Fruit fly (Drosophila melanogaster) whole organism, embryonic: ENCODE measurements around the gene CG13694.

ENCODE experiments used
- CG10654 ChIP-seq: fragments of 200-800 bp; sonication (Bioruptor generic); optimal IDR thresholded peaks from 2 replicates; lab custom pipeline; 2016; ENCODE audit warnings: missing biosample characterization, missing genetic modification characterization
- CG11093 ChIP-seq: fragments of 200-800 bp; sonication (Bioruptor generic); IDR thresholded peaks from 3 replicates; pipeline ENCODE4 v1.3.6; 2022; ENCODE audit warnings: missing biosample characterization, missing genetic modification characterization
- CG11247 ChIP-seq: fragments of 200-800 bp; sonication (Bioruptor generic); IDR thresholded peaks from 2 replicates; pipeline ENCODE4 v1.3.6; 2022; ENCODE audit warnings: missing biosample characterization, missing genetic modification characterization
- CG12219 ChIP-seq: fragments of 200-800 bp; sonication (Bioruptor generic); optimal IDR thresholded peaks from 3 replicates; lab custom pipeline; 2018; ENCODE audit warnings: missing biosample characterization, mild to moderate bottlenecking, missing genetic modification characterization
- CG12299 ChIP-seq: fragments of 200-800 bp; sonication (Bioruptor generic); optimal IDR thresholded peaks from 2 replicates; lab custom pipeline; 2018; ENCODE audit warnings: missing biosample characterization, mild to moderate bottlenecking, missing genetic modification characterization
- CG12744 ChIP-seq: fragments of 200-800 bp; sonication (Bioruptor generic); optimal IDR thresholded peaks from 2 replicates; lab custom pipeline; 2016; ENCODE audit warnings: missing biosample characterization, missing genetic modification characterization
- CG13775 ChIP-seq: fragments of 200-800 bp; sonication (Bioruptor generic); optimal IDR thresholded peaks from 3 replicates; lab custom pipeline; 2017; ENCODE audit warnings: missing biosample characterization, mild to moderate bottlenecking, missing genetic modification characterization
- CG14050 ChIP-seq: fragments of 200-800 bp; sonication (Bioruptor generic); IDR thresholded peaks from 3 replicates; pipeline ENCODE4 v1.3.6; 2022; ENCODE audit warnings: missing biosample characterization, missing genetic modification characterization
- CG14667 ChIP-seq: fragments of 200-800 bp; sonication (Bioruptor generic); IDR thresholded peaks from 2 replicates; pipeline ENCODE4 v1.3.6; 2022; ENCODE audit warnings: missing biosample characterization, missing genetic modification characterization
- CG14860 ChIP-seq: fragments of 200-800 bp; sonication (Bioruptor generic); IDR thresholded peaks from 3 replicates; pipeline ENCODE4 v1.3.6; 2022; ENCODE audit warnings: missing biosample characterization, missing genetic modification characterization; ENCODE audit not compliant: partially characterized antibody
- CG18476 ChIP-seq: fragments of 200-800 bp; sonication (Bioruptor generic); optimal IDR thresholded peaks from 2 replicates; lab custom pipeline; 2016; ENCODE audit warnings: missing biosample characterization, mild to moderate bottlenecking, missing genetic modification characterization
- CG30403 ChIP-seq: fragments of 200-800 bp; sonication (Bioruptor generic); optimal IDR thresholded peaks from 3 replicates; lab custom pipeline; 2016; ENCODE audit warnings: missing biosample characterization, missing genetic modification characterization
- CG3163 ChIP-seq: fragments of 200-800 bp; sonication (Bioruptor generic); optimal IDR thresholded peaks from 3 replicates; lab custom pipeline; 2016; ENCODE audit warnings: missing biosample characterization, missing genetic modification characterization
- CG3407 ChIP-seq: fragments of 200-800 bp; sonication (Bioruptor generic); optimal IDR thresholded peaks from 2 replicates; lab custom pipeline; 2018; ENCODE audit warnings: missing biosample characterization, mild to moderate bottlenecking, missing genetic modification characterization
- CG4328 ChIP-seq: fragments of 200-800 bp; sonication (Bioruptor generic); optimal IDR thresholded peaks from 3 replicates; lab custom pipeline; 2017; ENCODE audit warnings: missing biosample characterization, missing genetic modification reagents, missing genetic modification characterization
- CG6254 ChIP-seq: fragments of 200-800 bp; sonication (Bioruptor generic); optimal IDR thresholded peaks from 3 replicates; lab custom pipeline; 2017; ENCODE audit warnings: mild to moderate bottlenecking, missing biosample characterization, missing genetic modification reagents, missing genetic modification characterization
- CG7745 ChIP-seq: fragments of 200-800 bp; sonication (Bioruptor generic); optimal IDR thresholded peaks from 2 replicates; lab custom pipeline; 2018; ENCODE audit warnings: missing biosample characterization, mild to moderate bottlenecking, missing genetic modification characterization, moderate library complexity
- CG8478 ChIP-seq: fragments of >200 bp; optimal IDR thresholded peaks from 2 replicates; lab custom pipeline; 2018
- CG8765 ChIP-seq: fragments of 200-800 bp; sonication (Bioruptor generic); IDR thresholded peaks from 2 replicates; pipeline ENCODE4 v1.3.6; 2022; ENCODE audit warnings: missing biosample characterization, missing genetic modification characterization
- CG9876 ChIP-seq: fragments of 200-800 bp; sonication (Bioruptor generic); optimal IDR thresholded peaks from 2 replicates; lab custom pipeline; 2016; ENCODE audit warnings: missing biosample characterization, missing genetic modification characterization
- Deaf1 ChIP-seq: fragments of 200-800 bp; optimal IDR thresholded peaks from 3 replicates; lab custom pipeline; 2019; ENCODE audit warnings: missing biosample characterization, mild to moderate bottlenecking, missing genetic modification characterization, moderate library complexity
- Doc3 ChIP-seq: fragments of 200-800 bp; sonication (Bioruptor generic); IDR thresholded peaks from 3 replicates; pipeline ENCODE4 v1.3.6; 2022; ENCODE audit warnings: missing biosample characterization, missing genetic modification characterization; ENCODE audit not compliant: partially characterized antibody
- Dp ChIP-seq: fragments of 200-800 bp; sonication (Bioruptor generic); optimal IDR thresholded peaks from 2 replicates; lab custom pipeline; 2018; ENCODE audit warnings: missing biosample characterization, mild to moderate bottlenecking, missing genetic modification characterization, moderate library complexity
- Ets97D ChIP-seq: fragments of 200-800 bp; sonication (Bioruptor generic); optimal IDR thresholded peaks from 3 replicates; lab custom pipeline; 2016; ENCODE audit warnings: missing biosample characterization, missing genetic modification characterization
- Hmr ChIP-seq: fragments of 200-800 bp; sonication (Bioruptor generic); optimal IDR thresholded peaks from 3 replicates; lab custom pipeline; 2017; ENCODE audit warnings: mild to moderate bottlenecking, missing biosample characterization, missing genetic modification reagents, missing genetic modification characterization
- Mrtf ChIP-seq: fragments of 200-800 bp; sonication (Bioruptor generic); IDR thresholded peaks from 3 replicates; pipeline ENCODE4 v1.3.6; 2022; ENCODE audit warnings: missing biosample characterization, missing genetic modification characterization
- Optix ChIP-seq: fragments of 200-800 bp; sonication (Bioruptor generic); IDR thresholded peaks from 3 replicates; pipeline ENCODE4 v1.3.6; 2022; ENCODE audit warnings: missing biosample characterization, missing genetic modification characterization
- Sry-δ ChIP-seq: fragments of 200-800 bp; sonication (Bioruptor generic); optimal IDR thresholded peaks from 2 replicates; lab custom pipeline; 2016; ENCODE audit warnings: missing biosample characterization, missing genetic modification characterization
- Trl ChIP-seq, 3 experiments: fragments of >200 bp in 2 of 3; fragments of 200-800 bp in 1 of 3; sonication (Bioruptor generic) in 1 of 3; optimal IDR thresholded peaks; 2 replicates in 1 of 3; 3 replicates in 2 of 3; lab custom pipeline; 2016 to 2017; ENCODE audit warnings: missing biosample characterization in 1 of 3, missing genetic modification characterization in 1 of 3
- ab ChIP-seq: fragments of 200-800 bp; sonication (Bioruptor generic); optimal IDR thresholded peaks from 2 replicates; lab custom pipeline; 2016; ENCODE audit warnings: missing biosample characterization, missing genetic modification characterization
- al ChIP-seq: fragments of 200-800 bp; sonication (Bioruptor generic); IDR thresholded peaks from 2 replicates; pipeline ENCODE4 v1.3.6; 2022; ENCODE audit warnings: missing biosample characterization, missing genetic modification characterization
- ato ChIP-seq: fragments of 200-800 bp; sonication (Bioruptor generic); IDR thresholded peaks from 2 replicates; pipeline ENCODE4 v1.3.6; 2022; ENCODE audit warnings: missing biosample characterization, missing genetic modification characterization; ENCODE audit not compliant: partially characterized antibody
- bbx ChIP-seq: fragments of 200-800 bp; sonication (Bioruptor generic); IDR thresholded peaks from 2 replicates; pipeline ENCODE4 v1.3.6; 2022; ENCODE audit warnings: missing biosample characterization, missing genetic modification characterization; ENCODE audit not compliant: partially characterized antibody
- eve ChIP-seq, 2 experiments: fragments of >200 bp; optimal IDR thresholded peaks; 2 replicates each; lab custom pipeline; 2017; ENCODE audit warnings: missing biosample characterization in 2 of 2, missing genetic modification characterization in 2 of 2
- mam ChIP-seq: fragments of 200-800 bp; sonication (Bioruptor generic); optimal IDR thresholded peaks from 3 replicates; lab custom pipeline; 2016; ENCODE audit warnings: missing biosample characterization, missing genetic modification characterization
- nau ChIP-seq: fragments of 200-800 bp; sonication (Bioruptor generic); optimal IDR thresholded peaks from 3 replicates; lab custom pipeline; 2017; ENCODE audit warnings: missing biosample characterization, mild to moderate bottlenecking, missing genetic modification characterization, missing genetic modification reagents
- nmo ChIP-seq: fragments of 200-800 bp; sonication (Bioruptor generic); optimal IDR thresholded peaks from 2 replicates; lab custom pipeline; 2018; ENCODE audit warnings: missing biosample characterization, mild to moderate bottlenecking, missing genetic modification characterization, moderate library complexity
- org-1 ChIP-seq: fragments of 200-800 bp; sonication (Bioruptor generic); optimal IDR thresholded peaks from 2 replicates; lab custom pipeline; 2017; ENCODE audit warnings: missing biosample characterization, missing genetic modification characterization
- pan ChIP-seq, 4 experiments: fragments of >200 bp in 3 of 4; fragments of 200-800 bp in 1 of 4; sonication (Bioruptor generic) in 1 of 4; optimal IDR thresholded peaks in 3 of 4; IDR thresholded peaks in 1 of 4; 2 replicates each; pipeline versions ENCODE4 v1.3.6 to Lab custom; 2017 to 2022; ENCODE audit warnings: missing biosample characterization in 2 of 4, missing genetic modification characterization in 2 of 4, mixed read lengths in 1 of 4
- phol ChIP-seq: fragments of 200-800 bp; sonication (Bioruptor generic); optimal IDR thresholded peaks from 3 replicates; lab custom pipeline; 2018; ENCODE audit warnings: missing biosample characterization, mild to moderate bottlenecking, missing genetic modification characterization, moderate library complexity
- salm ChIP-seq: fragments of 200-800 bp; sonication (Bioruptor generic); optimal IDR thresholded peaks from 2 replicates; lab custom pipeline; 2018; ENCODE audit warnings: missing biosample characterization, mild to moderate bottlenecking, missing genetic modification characterization
- schlank ChIP-seq: fragments of 200-800 bp; sonication (Bioruptor generic); optimal IDR thresholded peaks from 2 replicates; lab custom pipeline; 2018; ENCODE audit warnings: missing biosample characterization, mild to moderate bottlenecking, missing genetic modification characterization
- sqz ChIP-seq: fragments of 200-800 bp; sonication (Bioruptor generic); optimal IDR thresholded peaks from 3 replicates; lab custom pipeline; 2018; ENCODE audit warnings: missing biosample characterization, mild to moderate bottlenecking, missing genetic modification characterization
- tap ChIP-seq: fragments of 200-800 bp; optimal IDR thresholded peaks from 3 replicates; lab custom pipeline; 2019; ENCODE audit warnings: missing biosample characterization, mild to moderate bottlenecking, missing genetic modification characterization, moderate library complexity
- trh ChIP-seq: fragments of 200-800 bp; sonication (Bioruptor generic); optimal IDR thresholded peaks from 2 replicates; lab custom pipeline; 2016; ENCODE audit warnings: missing biosample characterization, missing genetic modification characterization
- twi ChIP-seq: fragments of 200-800 bp; optimal IDR thresholded peaks from 2 replicates; lab custom pipeline; 2019; ENCODE audit warnings: missing biosample characterization, mild to moderate bottlenecking, missing genetic modification characterization, moderate library complexity
- unc-4 ChIP-seq: fragments of 200-800 bp; sonication (Bioruptor generic); IDR thresholded peaks from 2 replicates; pipeline ENCODE4 v1.3.6; 2022; ENCODE audit warnings: missing biosample characterization, missing genetic modification characterization; ENCODE audit not compliant: partially characterized antibody
- wek ChIP-seq: fragments of 200-800 bp; sonication (Bioruptor generic); optimal IDR thresholded peaks from 3 replicates; lab custom pipeline; 2018; ENCODE audit warnings: missing biosample characterization, mild to moderate bottlenecking, missing genetic modification characterization, moderate library complexity
- yki ChIP-seq: fragments of >200 bp; optimal IDR thresholded peaks from 3 replicates; lab custom pipeline; 2018

CG13694 gene

DNA sequence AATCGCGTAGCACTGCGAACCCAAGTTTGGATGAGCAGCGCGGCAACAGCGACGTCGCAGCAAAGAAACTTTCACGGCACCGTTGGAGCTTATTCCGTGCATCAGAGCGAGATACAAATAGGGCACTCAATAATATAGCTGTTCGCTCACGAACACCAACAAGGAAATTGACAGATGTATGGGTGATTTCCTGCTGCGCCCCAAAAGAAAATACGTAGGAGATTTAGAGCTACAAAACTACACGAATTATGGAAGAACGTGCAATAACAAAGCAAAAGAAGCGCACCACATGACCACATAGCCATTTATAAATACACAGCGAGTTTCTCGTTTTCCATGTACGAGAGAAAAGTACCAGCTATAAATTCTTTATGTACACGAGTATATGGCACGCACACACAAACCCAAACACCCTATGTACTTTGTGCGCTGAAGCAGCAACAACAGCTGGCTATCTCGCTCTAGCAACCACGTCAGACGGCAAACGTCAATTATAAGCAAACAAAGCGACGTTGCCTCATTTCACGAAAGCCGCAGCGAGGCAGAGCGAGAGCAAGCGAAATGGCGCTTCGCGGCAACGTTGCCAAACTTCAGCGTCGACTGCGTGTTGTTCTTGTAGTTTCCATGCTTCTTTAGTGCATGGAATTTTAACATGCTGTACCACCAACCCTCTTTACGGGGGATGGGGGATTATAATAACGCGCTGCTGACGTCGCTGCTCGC, 45.3 kb upstream of the CG13694 start (continued):
- TF ChIP-seq tap (peak; percentile 11), CG9876 (GFP tag; lab: Kevin White, UChicago) (no peak), sqz (GFP tag; lab: Kevin White, UChicago) (peak; percentile 69), CG12219 (GFP tag; lab: Kevin White, UChicago) (no peak), unc-4 (GFP tag; lab: Robert Waterston, UW) (no peak), Dp (GFP tag; lab: Kevin White, UChicago) (no peak), bbx (GFP tag; lab: Robert Waterston, UW) (no peak), trh (GFP tag; lab: Kevin White, UChicago) (no peak), Hmr (GFP tag; lab: Kevin White, UChicago) (peak; percentile 50), CG11247 (GFP tag; lab: Robert Waterston, UW) (no peak), Trl (optimal IDR thresholded peaks at IDR 0.05; lab: Kevin White, UChicago) (peak in 1 of 2 experiments; percentile 19), Trl (GFP tag; optimal IDR thresholded peaks at IDR 0.05; lab: Kevin White, UChicago) (no peak), phol (tag; lab: Kevin White, UChicago) (no peak), al (GFP tag; lab: Robert Waterston, UW) (no peak), mam (GFP tag; lab: Kevin White, UChicago) (no peak), CG12299 (tag; lab: Kevin White, UChicago) (peak; percentile 64), nmo (GFP tag; lab: Kevin White, UChicago) (no peak), Mrtf (GFP tag; lab: Robert Waterston, UW) (no peak), pan (optimal IDR thresholded peaks at IDR 0.05; lab: Kevin White, UChicago) (no peak), pan (GFP tag; optimal IDR thresholded peaks at IDR 0.05 in 1 of 2, IDR thresholded peaks at IDR 0.05 in 1 of 2) (no peak), salm (tag; lab: Kevin White, UChicago) (peak; percentile 12), Sry-δ (no peak), Optix (GFP tag; lab: Robert Waterston, UW) (no peak), CG8765 (GFP tag; lab: Robert Waterston, UW) (no peak), CG18476 (GFP tag; lab: Kevin White, UChicago) (no peak), CG4328 (GFP tag; lab: Kevin White, UChicago) (peak; percentile 79), nau (peak; percentile 61), CG14050 (no peak), org-1 (GFP tag; lab: Kevin White, UChicago) (no peak), CG11093 (GFP tag; lab: Robert Waterston, UW) (no peak; the same call in 2 of the 3 replicates), Deaf1 (tag; lab: Kevin White, UChicago) (peak; percentile 35), CG8478 (lab: Kevin White, UChicago) (no peak), eve (GFP tag; optimal IDR thresholded peaks at IDR 0.05; lab: Kevin White, UChicago) (no peak), Doc3 (no peak), ato (GFP tag; lab: Robert Waterston, UW) (no peak), CG6254 (peak; percentile 7), ab (GFP tag; lab: Kevin White, UChicago) (peak; percentile 21), CG3407 (GFP tag; lab: Kevin White, UChicago) (peak; percentile 100), CG12744 (no peak), Ets97D (GFP tag; lab: Kevin White, UChicago) (no peak), yki (lab: Kevin White, UChicago) (no peak), CG13775 (GFP tag; lab: Kevin White, UChicago) (no peak), CG14860 (GFP tag; lab: Robert Waterston, UW) (no peak), CG30403 (no peak), twi (tag; lab: Kevin White, UChicago) (peak; percentile 55), CG10654 (GFP tag; lab: Kevin White, UChicago) (no peak), CG7745 (tag; lab: Kevin White, UChicago) (no peak), CG3163 (no peak), CG14667 (GFP tag; lab: Robert Waterston, UW) (no peak), wek (GFP tag; lab: Kevin White, UChicago) (peak; percentile 31), schlank (tag; lab: Kevin White, UChicago) (peak; percentile 3)
